Fruit fly (Drosophila melanogaster): Measurements from ENCODE around the gene CG5509.

- TF ChIP-seq EcR (GFP tag; optimal IDR thresholded peaks at IDR 0.05) (no peak), pan (optimal IDR thresholded peaks at IDR 0.05) (no peak), CG8478 (optimal IDR thresholded peaks at IDR 0.05) (no peak), Dll (optimal IDR thresholded peaks at IDR 0.05) (no peak), psq (optimal IDR thresholded peaks at IDR 0.05) (no peak)
Measured at dm6 chr3R:12451376-12451775, 888 bp upstream of the CG5509 start.

Data from whole organism.